Worm (Caenorhabditis elegans) whole organism, L4 larva: ENCODE results near the gene msp-50.

Experiments used
- aly-2 ChIP-seq: sonication (generic microtip); optimal IDR thresholded peaks from 2 replicates; lab custom pipeline; 2018; ENCODE audit warnings: missing biosample characterization, missing genetic modification characterization
- ceh-82 ChIP-seq: sonication (generic microtip); optimal IDR thresholded peaks from 2 replicates; lab custom pipeline; 2017; ENCODE audit warnings: missing biosample characterization, missing genetic modification characterization
- jun-1 ChIP-seq: fragments of 150-350 bp; optimal IDR thresholded peaks from 2 replicates; lab custom pipeline; 2014; ENCODE audit warnings: missing biosample characterization, missing genetic modification reagents, missing genetic modification characterization
- lin-15B ChIP-seq: fragments of 150-350 bp; sonication (generic microtip); optimal IDR thresholded peaks from 3 replicates; lab custom pipeline; 2014; ENCODE audit warnings: missing biosample characterization, missing genetic modification characterization
- lsy-2 ChIP-seq, 2 experiments: fragments of 150-350 bp in 1 of 2; sonication (generic microtip) in 1 of 2; optimal IDR thresholded peaks; 2 replicates each; lab custom pipeline; 2014 to 2017; ENCODE audit warnings: missing biosample characterization in 2 of 2, missing genetic modification characterization in 2 of 2
- nhr-25 ChIP-seq: sonication (generic microtip); optimal IDR thresholded peaks from 2 replicates; lab custom pipeline; 2017; ENCODE audit warnings: missing genetic modification characterization, mild to moderate bottlenecking, missing compliant biosample characterization, antibody characterized with exemption, moderate library complexity, borderline replicate concordance; ENCODE audit not compliant: insufficient read depth
- nhr-76 ChIP-seq: fragments of 150-350 bp; optimal IDR thresholded peaks from 2 replicates; lab custom pipeline; 2014; ENCODE audit warnings: missing biosample characterization, missing genetic modification characterization
- skn-1 ChIP-seq: fragments of 150-350 bp; optimal IDR thresholded peaks from 2 replicates; lab custom pipeline; 2014; ENCODE audit warnings: missing biosample characterization, missing genetic modification characterization
- snpc-4 ChIP-seq: fragments of 150-350 bp; optimal IDR thresholded peaks from 2 replicates; lab custom pipeline; 2014; ENCODE audit warnings: missing biosample characterization, missing genetic modification characterization
- tra-1 ChIP-seq: fragments of 200-800 bp; sonication (Bioruptor generic); IDR thresholded peaks from 2 replicates; pipeline ENCODE4 v1.3.6; 2022; ENCODE audit warnings: missing genetic modification reagents, missing genetic modification characterization, missing compliant biosample characterization
- unc-39 ChIP-seq: sonication (generic microtip); optimal IDR thresholded peaks from 2 replicates; lab custom pipeline; 2017; ENCODE audit warnings: missing biosample characterization, missing genetic modification characterization
- ztf-11 ChIP-seq: fragments of 150-350 bp; optimal IDR thresholded peaks from 2 replicates; lab custom pipeline; 2014; ENCODE audit warnings: missing biosample characterization, missing genetic modification characterization

ce11 chrII:5161102-5161501 lies 38.5 kb upstream of the msp-50 start, which contains the start of gene C27D6.11:
- TF ChIP-seq ceh-82 (tag; lab: Kevin White, UChicago) (no peak), skn-1 (tag; lab: Kevin White, UChicago) (no peak), unc-39 (tag; lab: Kevin White, UChicago) (no peak), aly-2 (tag; lab: Kevin White, UChicago) (no peak), snpc-4 (tag; lab: Kevin White, UChicago) (no peak), nhr-25 (tag; lab: Kevin White, UChicago) (no peak), lsy-2 (tag; optimal IDR thresholded peaks at IDR 0.05; lab: Kevin White, UChicago) (no peak), jun-1 (tag; lab: Kevin White, UChicago) (no peak), nhr-76 (tag; lab: Kevin White, UChicago) (no peak), lin-15B (no peak), tra-1 (no peak), ztf-11 (no peak)
